Worm (Caenorhabditis elegans) whole organism, mixed stage, embryonic: ENCODE results near the gene irld-19.

Source experiments
- ceh-39 ChIP-seq: fragments of 150-350 bp; optimal IDR thresholded peaks from 2 replicates; lab custom pipeline; 2014; ENCODE audit warnings: missing biosample characterization, missing genetic modification characterization
- ceh-43 ChIP-seq: fragments of 200-800 bp; sonication (Bioruptor generic); optimal IDR thresholded peaks from 2 replicates; lab custom pipeline; 2018; ENCODE audit warnings: mild to moderate bottlenecking, missing genetic modification characterization, moderate library complexity, missing compliant biosample characterization
- ces-1 ChIP-seq: fragments of 150-350 bp; optimal IDR thresholded peaks from 2 replicates; lab custom pipeline; 2014; ENCODE audit warnings: missing biosample characterization, missing genetic modification reagents, missing genetic modification characterization
- elt-1 ChIP-seq: sonication (generic microtip); optimal IDR thresholded peaks from 2 replicates; lab custom pipeline; 2017; ENCODE audit warnings: missing genetic modification characterization, mild to moderate bottlenecking, missing compliant biosample characterization, antibody characterized with exemption, moderate library complexity, borderline replicate concordance; ENCODE audit not compliant: insufficient read depth
- elt-3 ChIP-seq: fragments of 150-350 bp; optimal IDR thresholded peaks from 2 replicates; lab custom pipeline; 2014; ENCODE audit warnings: missing biosample characterization, missing genetic modification characterization
- hlh-1 ChIP-seq: fragments of 150-350 bp; optimal IDR thresholded peaks from 2 replicates; lab custom pipeline; 2014; ENCODE audit warnings: missing biosample characterization, missing genetic modification reagents, missing genetic modification characterization
- mab-5 ChIP-seq: fragments of 150-350 bp; optimal IDR thresholded peaks from 2 replicates; lab custom pipeline; 2014; ENCODE audit warnings: missing biosample characterization, missing genetic modification characterization
- tbx-8 ChIP-seq: fragments of 200-800 bp; sonication (Bioruptor generic); optimal IDR thresholded peaks from 2 replicates; lab custom pipeline; 2018; ENCODE audit warnings: mild to moderate bottlenecking, missing genetic modification characterization, moderate library complexity, missing compliant biosample characterization
- unc-39 ChIP-seq: fragments of 150-350 bp; optimal IDR thresholded peaks from 2 replicates; lab custom pipeline; 2014; ENCODE audit warnings: missing biosample characterization, missing genetic modification characterization
- unc-62 ChIP-seq: fragments of 150-350 bp; optimal IDR thresholded peaks from 2 replicates; lab custom pipeline; 2014; ENCODE audit warnings: missing biosample characterization, missing genetic modification reagents, missing genetic modification characterization

- no peak for TF ChIP-seq unc-39
- no peak for TF ChIP-seq ces-1 (GFP tag; lab: Kevin White, UChicago)
- no peak for TF ChIP-seq tbx-8 (GFP tag; lab: Kevin White, UChicago)
- TF ChIP-seq elt-3 (tag; lab: Kevin White, UChicago) = no peak
- no peak for TF ChIP-seq ceh-39 (tag; lab: Kevin White, UChicago)
- TF ChIP-seq mab-5 (tag; lab: Kevin White, UChicago) = no peak
- no peak for TF ChIP-seq hlh-1 (tag; lab: Kevin White, UChicago)
- TF ChIP-seq ceh-43 (GFP tag; lab: Kevin White, UChicago) = no peak
- TF ChIP-seq elt-1 (tag; lab: Kevin White, UChicago) = no peak
- TF ChIP-seq unc-62 (GFP tag; lab: Kevin White, UChicago) = no peak
Measured at ce11 chrIII:12757367-12757766, 6.8 kb downstream of the irld-19 start, which contains the start of gene srw-9.
